Fruit fly (Drosophila melanogaster) whole organism, embryonic: ENCODE measurements around the gene Pcmt.

Experiments
- CG10267 ChIP-seq: fragments of 200-800 bp; sonication (Bioruptor generic); optimal IDR thresholded peaks from 2 replicates; lab custom pipeline; 2018; ENCODE audit warnings: missing biosample characterization, mild to moderate bottlenecking, missing genetic modification characterization, moderate library complexity
- CG10543 ChIP-seq: fragments of 200-800 bp; sonication (Bioruptor generic); optimal IDR thresholded peaks from 3 replicates; lab custom pipeline; 2017; ENCODE audit warnings: missing biosample characterization, mild to moderate bottlenecking, missing genetic modification characterization, moderate library complexity
- CG12071 ChIP-seq: fragments of 200-800 bp; sonication (Bioruptor generic); optimal IDR thresholded peaks from 3 replicates; lab custom pipeline; 2018; ENCODE audit warnings: missing biosample characterization, mild to moderate bottlenecking, missing genetic modification characterization
- CG12299 ChIP-seq: fragments of 200-800 bp; sonication (Bioruptor generic); optimal IDR thresholded peaks from 2 replicates; lab custom pipeline; 2018; ENCODE audit warnings: missing biosample characterization, mild to moderate bottlenecking, missing genetic modification characterization
- CG12769 ChIP-seq: fragments of 200-800 bp; sonication (Bioruptor generic); optimal IDR thresholded peaks from 2 replicates; lab custom pipeline; 2019; ENCODE audit warnings: missing biosample characterization, mild to moderate bottlenecking, missing genetic modification characterization, moderate library complexity
- CG14014 ChIP-seq: fragments of 200-800 bp; sonication (Bioruptor generic); IDR thresholded peaks from 2 replicates; pipeline ENCODE4 v1.3.6; 2022; ENCODE audit warnings: missing biosample characterization, missing genetic modification characterization
- CG15601 ChIP-seq: fragments of 200-800 bp; sonication (Bioruptor generic); optimal IDR thresholded peaks from 3 replicates; lab custom pipeline; 2019; ENCODE audit warnings: missing biosample characterization, mild to moderate bottlenecking, missing genetic modification characterization, moderate library complexity
- CG17385 ChIP-seq: fragments of 200-800 bp; sonication (Bioruptor generic); optimal IDR thresholded peaks from 3 replicates; lab custom pipeline; 2018; ENCODE audit warnings: missing biosample characterization, mild to moderate bottlenecking, missing genetic modification characterization
- CG17802 ChIP-seq: fragments of 200-800 bp; sonication (Bioruptor generic); optimal IDR thresholded peaks from 2 replicates; lab custom pipeline; 2018; ENCODE audit warnings: missing biosample characterization, mild to moderate bottlenecking, missing genetic modification characterization, moderate library complexity
- CG18262 ChIP-seq: fragments of 200-800 bp; optimal IDR thresholded peaks from 3 replicates; lab custom pipeline; 2019; ENCODE audit warnings: missing biosample characterization, mild to moderate bottlenecking, missing genetic modification characterization, moderate library complexity
- CG2712 ChIP-seq: fragments of 200-800 bp; optimal IDR thresholded peaks from 3 replicates; lab custom pipeline; 2019; ENCODE audit warnings: missing biosample characterization, mild to moderate bottlenecking, missing genetic modification characterization, moderate library complexity
- CG4282 ChIP-seq: fragments of 200-800 bp; sonication (Bioruptor generic); optimal IDR thresholded peaks from 2 replicates; lab custom pipeline; 2016; ENCODE audit warnings: missing biosample characterization, missing genetic modification characterization
- CG4424 ChIP-seq: fragments of 200-800 bp; sonication (Bioruptor generic); optimal IDR thresholded peaks from 3 replicates; lab custom pipeline; 2016; ENCODE audit warnings: missing biosample characterization, missing genetic modification characterization
- CG5245 ChIP-seq: fragments of 200-800 bp; sonication (Bioruptor generic); optimal IDR thresholded peaks from 3 replicates; lab custom pipeline; 2016; ENCODE audit warnings: missing biosample characterization, missing genetic modification characterization
- CG6765 ChIP-seq: fragments of 200-800 bp; sonication (Bioruptor generic); optimal IDR thresholded peaks from 3 replicates; lab custom pipeline; 2017; ENCODE audit warnings: missing biosample characterization, mild to moderate bottlenecking, missing genetic modification characterization
- CG7271 ChIP-seq: fragments of 200-800 bp; sonication (Bioruptor generic); optimal IDR thresholded peaks from 2 replicates; lab custom pipeline; 2018; ENCODE audit warnings: missing biosample characterization, mild to moderate bottlenecking, missing genetic modification characterization, moderate library complexity
- CG8924 ChIP-seq: fragments of 200-800 bp; optimal IDR thresholded peaks from 3 replicates; lab custom pipeline; 2019; ENCODE audit warnings: missing biosample characterization, mild to moderate bottlenecking, missing genetic modification characterization, moderate library complexity
- HmgD ChIP-seq: fragments of 200-800 bp; sonication (Bioruptor generic); optimal IDR thresholded peaks from 3 replicates; lab custom pipeline; 2016; ENCODE audit warnings: missing biosample characterization, missing genetic modification characterization
- Hr78 ChIP-seq, 2 experiments: fragments of 200-800 bp in 1 of 2; fragments of >200 bp in 1 of 2; sonication (Bioruptor generic) in 1 of 2; optimal IDR thresholded peaks; 2 replicates each; lab custom pipeline; 2017 to 2019; ENCODE audit warnings: missing biosample characterization in 2 of 2, missing genetic modification characterization in 2 of 2, mild to moderate bottlenecking in 1 of 2, moderate library complexity in 1 of 2
- Jarid2 ChIP-seq: fragments of 200-800 bp; sonication (Bioruptor generic); optimal IDR thresholded peaks from 3 replicates; lab custom pipeline; 2017; ENCODE audit warnings: mild to moderate bottlenecking, missing biosample characterization, missing genetic modification reagents, missing genetic modification characterization
- Nf-YB ChIP-seq: fragments of 200-800 bp; sonication (Bioruptor generic); optimal IDR thresholded peaks from 3 replicates; lab custom pipeline; 2019; ENCODE audit warnings: missing biosample characterization, mild to moderate bottlenecking, missing genetic modification characterization, moderate library complexity
- Ptx1 ChIP-seq: fragments of 200-800 bp; sonication (Bioruptor generic); IDR thresholded peaks from 2 replicates; pipeline ENCODE4 v1.3.6; 2022; ENCODE audit warnings: missing biosample characterization, missing genetic modification characterization
- TFAM ChIP-seq: fragments of 200-800 bp; sonication (Bioruptor generic); optimal IDR thresholded peaks from 2 replicates; lab custom pipeline; 2017; ENCODE audit warnings: missing biosample characterization, missing genetic modification characterization, inconsistent platforms
- Taf1 ChIP-seq: fragments of 200-800 bp; sonication (Bioruptor generic); IDR thresholded peaks from 2 replicates; pipeline ENCODE4 v1.3.6; 2022; ENCODE audit warnings: missing biosample characterization, missing genetic modification characterization
- abd-A ChIP-seq: fragments of 200-800 bp; sonication (Bioruptor generic); optimal IDR thresholded peaks from 3 replicates; lab custom pipeline; 2019; ENCODE audit warnings: missing biosample characterization, mild to moderate bottlenecking, missing genetic modification characterization, moderate library complexity
- bbx ChIP-seq: fragments of 200-800 bp; sonication (Bioruptor generic); IDR thresholded peaks from 2 replicates; pipeline ENCODE4 v1.3.6; 2022; ENCODE audit warnings: missing biosample characterization, missing genetic modification characterization; ENCODE audit not compliant: partially characterized antibody
- bsh ChIP-seq, 2 experiments: fragments of 200-800 bp; sonication (Bioruptor generic); optimal IDR thresholded peaks; 2 replicates each; lab custom pipeline; 2017 to 2018; ENCODE audit warnings: mild to moderate bottlenecking in 2 of 2, missing biosample characterization in 2 of 2, missing genetic modification characterization in 2 of 2, moderate library complexity in 1 of 2
- cg ChIP-seq: fragments of 200-800 bp; sonication (Bioruptor generic); optimal IDR thresholded peaks from 3 replicates; lab custom pipeline; 2019; ENCODE audit warnings: missing biosample characterization, mild to moderate bottlenecking, missing genetic modification characterization, moderate library complexity
- chif ChIP-seq, 2 experiments: fragments of 200-800 bp; sonication (Bioruptor generic); optimal IDR thresholded peaks; 3 replicates each; lab custom pipeline; 2016; ENCODE audit warnings: missing biosample characterization in 2 of 2, missing genetic modification characterization in 2 of 2
- ci ChIP-seq: fragments of 200-800 bp; sonication (Bioruptor generic); IDR thresholded peaks from 3 replicates; pipeline ENCODE4 v1.3.6; 2022; ENCODE audit warnings: missing biosample characterization, missing genetic modification characterization
- ems ChIP-seq: fragments of 200-800 bp; sonication (Bioruptor generic); optimal IDR thresholded peaks from 3 replicates; lab custom pipeline; 2016; ENCODE audit warnings: missing biosample characterization, missing genetic modification characterization
- exex ChIP-seq: fragments of 200-800 bp; sonication (Bioruptor generic); optimal IDR thresholded peaks from 4 replicates; lab custom pipeline; 2018; ENCODE audit warnings: missing biosample characterization, mild to moderate bottlenecking, missing genetic modification characterization, moderate library complexity
- fd102C ChIP-seq: fragments of 200-800 bp; sonication (Bioruptor generic); optimal IDR thresholded peaks from 2 replicates; lab custom pipeline; 2018; ENCODE audit warnings: missing biosample characterization, mild to moderate bottlenecking, missing genetic modification characterization, moderate library complexity
- gfzf ChIP-seq: fragments of 200-800 bp; sonication (Bioruptor generic); optimal IDR thresholded peaks from 2 replicates; lab custom pipeline; 2016; ENCODE audit warnings: missing biosample characterization, mild to moderate bottlenecking, missing genetic modification characterization, moderate library complexity
- gsb-n ChIP-seq: fragments of 200-800 bp; sonication (Bioruptor generic); optimal IDR thresholded peaks from 3 replicates; lab custom pipeline; 2018; ENCODE audit warnings: missing biosample characterization, mild to moderate bottlenecking, missing genetic modification characterization
- jumu ChIP-seq: fragments of 200-800 bp; sonication (Bioruptor generic); optimal IDR thresholded peaks from 3 replicates; lab custom pipeline; 2016; ENCODE audit warnings: missing biosample characterization, missing genetic modification characterization
- luna ChIP-seq: fragments of 200-800 bp; sonication (Bioruptor generic); optimal IDR thresholded peaks from 2 replicates; lab custom pipeline; 2016; ENCODE audit warnings: missing biosample characterization, missing genetic modification characterization
- nau ChIP-seq: fragments of 200-800 bp; sonication (Bioruptor generic); optimal IDR thresholded peaks from 3 replicates; lab custom pipeline; 2017; ENCODE audit warnings: missing biosample characterization, mild to moderate bottlenecking, missing genetic modification characterization, missing genetic modification reagents
- org-1 ChIP-seq: fragments of 200-800 bp; sonication (Bioruptor generic); optimal IDR thresholded peaks from 2 replicates; lab custom pipeline; 2017; ENCODE audit warnings: missing biosample characterization, missing genetic modification characterization
- otp ChIP-seq: fragments of 200-800 bp; sonication (Bioruptor generic); IDR thresholded peaks from 3 replicates; pipeline ENCODE4, ENCODE4 v1.3.6; 2022; ENCODE audit warnings: missing biosample characterization, missing genetic modification characterization
- pan ChIP-seq, 4 experiments: fragments of >200 bp in 3 of 4; fragments of 200-800 bp in 1 of 4; sonication (Bioruptor generic) in 1 of 4; optimal IDR thresholded peaks in 3 of 4; IDR thresholded peaks in 1 of 4; 2 replicates each; pipeline versions ENCODE4 v1.3.6 to Lab custom; 2017 to 2022; ENCODE audit warnings: missing biosample characterization in 2 of 4, missing genetic modification characterization in 2 of 4, mixed read lengths in 1 of 4
- phol ChIP-seq: fragments of 200-800 bp; sonication (Bioruptor generic); optimal IDR thresholded peaks from 3 replicates; lab custom pipeline; 2018; ENCODE audit warnings: missing biosample characterization, mild to moderate bottlenecking, missing genetic modification characterization, moderate library complexity
- pros ChIP-seq: fragments of 200-800 bp; sonication (Bioruptor generic); optimal IDR thresholded peaks from 3 replicates; lab custom pipeline; 2019; ENCODE audit warnings: missing biosample characterization, mild to moderate bottlenecking, missing genetic modification characterization, moderate library complexity
- repo ChIP-seq: fragments of 200-800 bp; sonication (Bioruptor generic); optimal IDR thresholded peaks from 2 replicates; lab custom pipeline; 2016; ENCODE audit warnings: missing biosample characterization, missing genetic modification characterization
- sens-2 ChIP-seq: fragments of 200-800 bp; sonication (Bioruptor generic); IDR thresholded peaks from 2 replicates; pipeline ENCODE4 v1.3.6; 2022; ENCODE audit warnings: missing biosample characterization, missing genetic modification characterization
- sob ChIP-seq: fragments of 200-800 bp; sonication (Bioruptor generic); IDR thresholded peaks from 2 replicates; pipeline ENCODE4 v1.3.6; 2022; ENCODE audit warnings: missing biosample characterization, missing genetic modification characterization
- tio ChIP-seq: fragments of 200-800 bp; sonication (Bioruptor generic); optimal IDR thresholded peaks from 2 replicates; lab custom pipeline; 2017; ENCODE audit warnings: missing biosample characterization, missing genetic modification characterization, inconsistent platforms
- toy ChIP-seq: fragments of 200-800 bp; sonication (Bioruptor generic); IDR thresholded peaks from 2 replicates; pipeline ENCODE4 v1.3.6; 2022; ENCODE audit warnings: missing biosample characterization, missing genetic modification characterization
- zen2 ChIP-seq: fragments of 200-800 bp; sonication (Bioruptor generic); IDR thresholded peaks from 3 replicates; pipeline ENCODE4 v1.3.6; 2022; ENCODE audit warnings: missing biosample characterization, missing genetic modification characterization; ENCODE audit not compliant: partially characterized antibody

The Pcmt gene

dm6 chr3R:5547464-5547943 lies 6.6 kb downstream of the Pcmt start, which contains the start of gene CG2519 (continued):
- no peak for TF ChIP-seq Hr78 (GFP tag; optimal IDR thresholded peaks at IDR 0.05; lab: Kevin White, UChicago)
- TF ChIP-seq toy (GFP tag; lab: Robert Waterston, UW): no peak
- TF ChIP-seq cg (GFP tag; lab: Kevin White, UChicago): peak; percentile 98
- no peak for TF ChIP-seq gsb-n (tag; lab: Kevin White, UChicago)
- TF ChIP-seq jumu (GFP tag; lab: Kevin White, UChicago): peak; percentile 62
- 0 out of 3 replicates have a peak, but pooled peaks have one; percentile 6 for TF ChIP-seq otp (GFP tag; lab: Robert Waterston, UW)
- no peak for TF ChIP-seq nau (GFP tag; lab: Kevin White, UChicago)
- TF ChIP-seq Taf1: no peak
- TF ChIP-seq abd-A (tag; lab: Kevin White, UChicago): no peak
- TF ChIP-seq ci (GFP tag; lab: Robert Waterston, UW): peak; percentile 66
- TF ChIP-seq CG14014 (GFP tag; lab: Robert Waterston, UW): peak; percentile 49; the same call in 1 of the 2 replicates
- TF ChIP-seq CG7271: no peak
- TF ChIP-seq sens-2 (GFP tag; lab: Robert Waterston, UW): no peak
- TF ChIP-seq CG12071 (GFP tag; lab: Kevin White, UChicago): no peak
- peak; percentile 46 for TF ChIP-seq CG5245 (GFP tag; lab: Kevin White, UChicago)
- peak; percentile 78 for TF ChIP-seq sob (GFP tag; lab: Robert Waterston, UW)
- peak; percentile 78 for TF ChIP-seq HmgD
- TF ChIP-seq CG6765 (GFP tag; lab: Kevin White, UChicago): no peak
- TF ChIP-seq org-1 (GFP tag; lab: Kevin White, UChicago): peak; percentile 18
- TF ChIP-seq ems (GFP tag; lab: Kevin White, UChicago): peak; percentile 72
- peak; percentile 14 for TF ChIP-seq CG12299
- peak; percentile 76 for TF ChIP-seq CG8924
- TF ChIP-seq chif (GFP tag; optimal IDR thresholded peaks at IDR 0.05; lab: Kevin White, UChicago): peak; percentile 33 to 51
- TF ChIP-seq CG10543 (GFP tag; lab: Kevin White, UChicago): peak; percentile 61
- TF ChIP-seq gfzf (GFP tag; lab: Kevin White, UChicago): peak; percentile 42
- peak; percentile 43 for TF ChIP-seq luna (GFP tag; lab: Kevin White, UChicago)
- TF ChIP-seq pan (optimal IDR thresholded peaks at IDR 0.05; lab: Kevin White, UChicago): no peak
- TF ChIP-seq pan (GFP tag; optimal IDR thresholded peaks at IDR 0.05 in 1 of 2, IDR thresholded peaks at IDR 0.05 in 1 of 2): peak in 1 of 2 experiments; percentile 51
- TF ChIP-seq bsh (GFP tag; optimal IDR thresholded peaks at IDR 0.05; lab: Kevin White, UChicago): no peak
- peak; percentile 65 for TF ChIP-seq pros
- TF ChIP-seq TFAM: no peak
- peak; percentile 98 for TF ChIP-seq bbx (GFP tag; lab: Robert Waterston, UW)
- no peak for TF ChIP-seq CG2712
- TF ChIP-seq CG15601 (tag; lab: Kevin White, UChicago): no peak
- TF ChIP-seq CG17802: no peak
- TF ChIP-seq Jarid2: no peak
- TF ChIP-seq CG4424: peak; percentile 48
- TF ChIP-seq CG12769 (tag; lab: Kevin White, UChicago): peak; percentile 42
- TF ChIP-seq repo (GFP tag; lab: Kevin White, UChicago): no peak
- peak; percentile 65 for TF ChIP-seq phol
- no peak for TF ChIP-seq fd102C (GFP tag; lab: Kevin White, UChicago)
- no peak for TF ChIP-seq CG17385
- TF ChIP-seq CG18262: no peak
- peak; percentile 48 for TF ChIP-seq CG4282 (GFP tag; lab: Kevin White, UChicago)
- peak; percentile 57 for TF ChIP-seq CG10267 (tag; lab: Kevin White, UChicago)
- no peak for TF ChIP-seq Nf-YB (GFP tag; lab: Kevin White, UChicago)
- peak; percentile 80; the same call in 2 of the 3 replicates for TF ChIP-seq zen2
- TF ChIP-seq tio: no peak
- TF ChIP-seq Ptx1 (GFP tag; lab: Robert Waterston, UW): peak; percentile 52; the same call in 1 of the 2 replicates
- no peak for TF ChIP-seq exex (tag; lab: Kevin White, UChicago)
